Worm (Caenorhabditis elegans): Measurements from ENCODE around the gene lgc-28.
"Not testable (repeated sequence)": the region's sequence is repeated elsewhere in the genome, so short reads cannot be mapped to it uniquely, and the experiment has no call there.

Gene lgc-28

ce11 chrII:2619148-2619547 lies 5.7 kb upstream of the lgc-28 start, which contains the start of gene msrp-6:
TSS of gene msrp-6 (plus strand) at chrII:2619448.
- not testable (repeated sequence) for TF ChIP-seq ekl-4 (GFP tag; IDR thresholded peaks at IDR 0.05); rpc-1 (optimal IDR thresholded peaks at IDR 0.05); rpc-1 (tag; optimal IDR thresholded peaks at IDR 0.05); Y53F4B.3 (GFP tag; IDR thresholded peaks at IDR 0.05)

ce11 chrII:2622480-2622879 lies 2.4 kb upstream of the lgc-28 start, which contains the start of gene D2062.5:
TSS of gene D2062.5 (plus strand) at chrII:2622780.
- TF ChIP-seq ceh-58 (GFP tag; IDR thresholded peaks at IDR 0.05): no peak
- TF ChIP-seq fkh-3 (tag; optimal IDR thresholded peaks at IDR 0.05): no peak
- TF ChIP-seq ets-4 (GFP tag; optimal IDR thresholded peaks at IDR 0.05): no peak
- TF ChIP-seq Y95B8A.8 (GFP tag; IDR thresholded peaks at IDR 0.05): no peak
- TF ChIP-seq snpc-1.3 (tag; optimal IDR thresholded peaks at IDR 0.05; ENCODE audit: insufficient read depth): no peak
- no peak for TF ChIP-seq K12H6.12 (tag; optimal IDR thresholded peaks at IDR 0.05)

- not testable (repeated sequence) for TF ChIP-seq nhr-90 (tag; optimal IDR thresholded peaks at IDR 0.05); unc-62 (GFP tag; optimal IDR thresholded peaks at IDR 0.05); unc-130 (GFP tag; optimal IDR thresholded peaks at IDR 0.05)
Observed at ce11 chrII:2622936-2623452, 1.9 kb upstream of the lgc-28 start, which contains the start of gene D2062.4. TSS of gene D2062.4 (plus strand) at chrII:2623402.

ce11 chrII:2627154-2627799 lies 2.4 kb downstream of the lgc-28 start, which contains the start of gene sri-71:
TSS of gene sri-71 (plus strand) at chrII:2627749.
- TF ChIP-seq let-607 (tag; optimal IDR thresholded peaks at IDR 0.05) (no peak), tlf-1 (GFP tag; optimal IDR thresholded peaks at IDR 0.05) (no peak), atf-7 (tag; optimal IDR thresholded peaks at IDR 0.05) (no peak), T26A5.8 (tag; optimal IDR thresholded peaks at IDR 0.05) (no peak), zfh-2 (GFP tag; conservative IDR thresholded peaks at IDR 0.05) (peak; percentile 91), T07F8.4 (tag; optimal IDR thresholded peaks at IDR 0.05) (no peak), chd-7 (tag; optimal IDR thresholded peaks at IDR 0.05) (peak; percentile 4), rec-8 (tag; optimal IDR thresholded peaks at IDR 0.05) (no peak), egrh-3 (GFP tag; IDR thresholded peaks at IDR 0.05) (peak; percentile 87; the same call in 1 of the 2 replicates), bed-1 (GFP tag; IDR thresholded peaks at IDR 0.05) (no peak), dox-1 (GFP tag; IDR thresholded peaks at IDR 0.05) (0 out of 2 replicates have a peak, but pooled peaks have one; percentile 26)

ce11 chrII:2628401-2628800 lies 3.5 kb downstream of the lgc-28 start:
- TF ChIP-seq ztf-25 (GFP tag; IDR thresholded peaks at IDR 0.05): no peak
- no peak for TF ChIP-seq ztf-6 (GFP tag; IDR thresholded peaks at IDR 0.05)
- no peak for TF ChIP-seq ztf-3 (GFP tag; optimal IDR thresholded peaks at IDR 0.05)
- no peak for TF ChIP-seq K12H6.12 (tag; optimal IDR thresholded peaks at IDR 0.05)
- TF ChIP-seq nhr-27 (tag; optimal IDR thresholded peaks at IDR 0.05): no peak
- no peak for TF ChIP-seq akir-1 (GFP tag; optimal IDR thresholded peaks at IDR 0.05)
- no peak for TF ChIP-seq F23B12.7 (tag; optimal IDR thresholded peaks at IDR 0.05; ENCODE audit: insufficient read depth)
- no peak for TF ChIP-seq attf-6 (GFP tag; IDR thresholded peaks at IDR 0.05)
- TF ChIP-seq egrh-3 (GFP tag; IDR thresholded peaks at IDR 0.05): peak; percentile 81; the same call in 1 of the 2 replicates
- TF ChIP-seq sptf-2 (GFP tag; optimal IDR thresholded peaks at IDR 0.05): no peak
- TF ChIP-seq ceh-27 (GFP tag; optimal IDR thresholded peaks at IDR 0.05): no peak
- no peak for TF ChIP-seq C17E4.6 (GFP tag; IDR thresholded peaks at IDR 0.05)
- peak; percentile 85 for TF ChIP-seq zfh-2 (GFP tag; conservative IDR thresholded peaks at IDR 0.05)
- no peak for TF ChIP-seq aptf-3 (GFP tag; IDR thresholded peaks at IDR 0.05)
- TF ChIP-seq F37B4.10 (GFP tag; IDR thresholded peaks at IDR 0.05): 0 out of 2 replicates have a peak, but pooled peaks have one; percentile 52
- TF ChIP-seq athp-1 (tag; optimal IDR thresholded peaks at IDR 0.05): no peak
- no peak for TF ChIP-seq Y79H2A.3 (GFP tag; conservative IDR thresholded peaks at IDR 0.05)
- no peak for TF ChIP-seq C06A6.2 (GFP tag; conservative IDR thresholded peaks at IDR 0.05)
- 0 out of 2 replicates have a peak, but pooled peaks have one; percentile 22 for TF ChIP-seq mcd-1 (GFP tag; IDR thresholded peaks at IDR 0.05)
- no peak for TF ChIP-seq B0019.2 (GFP tag; conservative IDR thresholded peaks at IDR 0.05)
